Fruit fly (Drosophila melanogaster): ENCODE data around the gene CG32683.
A peak's percentile ranks its signal among the peaks of the same experiment; 100 is the strongest.

CG32683 gene

DNA sequence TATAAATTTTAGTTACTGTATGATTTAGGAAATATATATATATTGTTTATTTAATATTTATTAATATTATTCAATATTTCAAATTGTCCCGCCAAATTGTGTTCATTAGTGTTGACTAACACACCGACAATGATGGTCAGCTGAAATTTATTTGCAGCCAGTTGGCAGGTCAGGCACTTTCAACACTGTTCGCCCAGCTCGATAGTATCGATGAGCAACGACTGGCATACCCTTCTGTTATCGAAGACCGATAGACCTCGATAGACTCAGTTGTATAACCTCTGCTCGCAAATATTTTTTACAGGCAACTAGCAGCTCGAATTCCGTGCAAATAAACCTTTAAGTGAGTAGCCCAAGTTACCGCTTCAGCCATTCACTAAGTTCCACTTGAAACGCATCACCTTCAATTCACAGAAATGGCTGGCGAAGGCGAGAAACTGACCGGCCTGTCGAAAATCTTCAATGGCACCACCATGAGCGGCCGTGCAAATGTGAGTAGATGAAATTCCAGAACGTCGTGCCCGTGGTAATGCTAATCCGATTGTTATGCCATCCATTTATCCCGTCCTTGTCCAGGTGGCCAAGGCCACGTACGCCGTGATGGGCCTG is 5.9 kb upstream of the CG32683 start, which contains the start of gene Neb-cGP (continued):
- TF ChIP-seq salm (tag; optimal IDR thresholded peaks at IDR 0.05) (peak; percentile 24), CG2199 (GFP tag; IDR thresholded peaks at IDR 0.05) (no peak), Hr3 (GFP tag; optimal IDR thresholded peaks at IDR 0.05) (peak; percentile 59), ci (GFP tag; IDR thresholded peaks at IDR 0.05) (peak; percentile 72; the same call in 2 of the 3 replicates), Hsf (GFP tag; optimal IDR thresholded peaks at IDR 0.05) (peak; percentile 51), Blimp-1 (GFP tag; optimal IDR thresholded peaks at IDR 0.05) (no peak), sd (tag; optimal IDR thresholded peaks at IDR 0.05) (no peak), GATAe (GFP tag; conservative IDR thresholded peaks at IDR 0.05) (no peak), CG3281 (GFP tag; optimal IDR thresholded peaks at IDR 0.05) (peak; percentile 41), Xbp1 (GFP tag; optimal IDR thresholded peaks at IDR 0.05) (peak; percentile 71), CG10147 (GFP tag; optimal IDR thresholded peaks at IDR 0.05) (peak; percentile 34), crc (GFP tag; optimal IDR thresholded peaks at IDR 0.05) (no peak), CG14965 (GFP tag; optimal IDR thresholded peaks at IDR 0.05; ENCODE audit: borderline replicate concordance) (no peak), CrebB (tag; optimal IDR thresholded peaks at IDR 0.05) (peak; percentile 36), CG18011 (GFP tag; optimal IDR thresholded peaks at IDR 0.05) (peak; percentile 22), vnd (GFP tag; IDR thresholded peaks at IDR 0.05; ENCODE audit: partially characterized antibody) (peak; percentile 87), danr (GFP tag; IDR thresholded peaks at IDR 0.05) (no peak), CG7963 (GFP tag; IDR thresholded peaks at IDR 0.05; ENCODE audit: partially characterized antibody) (peak; percentile 96), grau (tag; optimal IDR thresholded peaks at IDR 0.05) (peak; percentile 60), onecut (GFP tag; IDR thresholded peaks at IDR 0.05) (0 out of 2 replicates have a peak, but pooled peaks have one; percentile 35), CG1233 (GFP tag; optimal IDR thresholded peaks at IDR 0.05) (peak; percentile 37), CG4854 (GFP tag; optimal IDR thresholded peaks at IDR 0.05) (peak; percentile 54), bowl (GFP tag; IDR thresholded peaks at IDR 0.05) (no peak), Hmx (GFP tag; optimal IDR thresholded peaks at IDR 0.05) (no peak), cwo (GFP tag; optimal IDR thresholded peaks at IDR 0.05) (peak; percentile 6), tap (tag; optimal IDR thresholded peaks at IDR 0.05) (peak; percentile 42), tx (GFP tag; optimal IDR thresholded peaks at IDR 0.05) (peak; percentile 16), PHDP (tag; optimal IDR thresholded peaks at IDR 0.05) (peak; percentile 55), HLH54F (GFP tag; optimal IDR thresholded peaks at IDR 0.05) (peak; percentile 73), odd (GFP tag; optimal IDR thresholded peaks at IDR 0.05) (peak; percentile 8), her (GFP tag; optimal IDR thresholded peaks at IDR 0.05) (peak; percentile 38), abd-A (tag; optimal IDR thresholded peaks at IDR 0.05) (no peak), MBD-R2 (GFP tag; IDR thresholded peaks at IDR 0.05) (peak; percentile 77), dimm (GFP tag; IDR thresholded peaks at IDR 0.05) (no peak), CG1832 (GFP tag; optimal IDR thresholded peaks at IDR 0.05) (no peak), Fer3 (tag; optimal IDR thresholded peaks at IDR 0.05) (peak; percentile 39), Sin3A (optimal IDR thresholded peaks at IDR 0.05) (peak; percentile 31), Nf-YC (tag; optimal IDR thresholded peaks at IDR 0.05) (peak; percentile 57), run (tag; optimal IDR thresholded peaks at IDR 0.05) (no peak), CG17568 (GFP tag; optimal IDR thresholded peaks at IDR 0.05) (no peak), gce (GFP tag; IDR thresholded peaks at IDR 0.05) (no peak), so (GFP tag; IDR thresholded peaks at IDR 0.05) (no peak), lov (optimal IDR thresholded peaks at IDR 0.05) (no peak), lov (GFP tag; IDR thresholded peaks at IDR 0.05) (no peak), ac (GFP tag; optimal IDR thresholded peaks at IDR 0.05) (no peak), Camta (GFP tag; optimal IDR thresholded peaks at IDR 0.05) (peak; percentile 16), CG2889 (GFP tag; IDR thresholded peaks at IDR 0.05) (no peak), gt (GFP tag; IDR thresholded peaks at IDR 0.05) (no peak), CG14014 (GFP tag; IDR thresholded peaks at IDR 0.05) (peak; percentile 50; the same call in 1 of the 2 replicates), Doc2 (GFP tag; IDR thresholded peaks at IDR 0.05) (no peak), fd96Cb (tag; optimal IDR thresholded peaks at IDR 0.05) (no peak)

All from whole organism, embryonic.